Fruit fly (Drosophila melanogaster) whole organism, embryonic: Measurements from ENCODE around the gene CG7080.

Experiments
- Adf1 ChIP-seq: fragments of 200-800 bp; sonication (Bioruptor generic); IDR thresholded peaks from 2 replicates; pipeline ENCODE4 v1.3.6; 2022; ENCODE audit warnings: missing biosample characterization, missing genetic modification characterization
- Asciz ChIP-seq: fragments of 200-800 bp; sonication (Bioruptor generic); optimal IDR thresholded peaks from 2 replicates; lab custom pipeline; 2017; ENCODE audit warnings: missing biosample characterization, mild to moderate bottlenecking, missing genetic modification characterization, missing genetic modification reagents
- Atf3 ChIP-seq: fragments of 200-800 bp; sonication (Bioruptor generic); optimal IDR thresholded peaks from 3 replicates; lab custom pipeline; 2016; ENCODE audit warnings: missing biosample characterization, missing genetic modification characterization
- CG10267 ChIP-seq: fragments of 200-800 bp; sonication (Bioruptor generic); optimal IDR thresholded peaks from 2 replicates; lab custom pipeline; 2018; ENCODE audit warnings: missing biosample characterization, mild to moderate bottlenecking, missing genetic modification characterization, moderate library complexity
- CG12744 ChIP-seq: fragments of 200-800 bp; sonication (Bioruptor generic); optimal IDR thresholded peaks from 2 replicates; lab custom pipeline; 2016; ENCODE audit warnings: missing biosample characterization, missing genetic modification characterization
- CG13296 ChIP-seq: fragments of 200-800 bp; sonication (Bioruptor generic); optimal IDR thresholded peaks from 3 replicates; lab custom pipeline; 2018; ENCODE audit warnings: missing biosample characterization, mild to moderate bottlenecking, missing genetic modification characterization
- CG13624 ChIP-seq: fragments of 200-800 bp; sonication (Bioruptor generic); optimal IDR thresholded peaks from 2 replicates; lab custom pipeline; 2016; ENCODE audit warnings: missing biosample characterization, missing genetic modification characterization
- CG15601 ChIP-seq: fragments of 200-800 bp; sonication (Bioruptor generic); optimal IDR thresholded peaks from 3 replicates; lab custom pipeline; 2019; ENCODE audit warnings: missing biosample characterization, mild to moderate bottlenecking, missing genetic modification characterization, moderate library complexity
- CG15696 ChIP-seq: fragments of 200-800 bp; sonication (Bioruptor generic); optimal IDR thresholded peaks from 2 replicates; lab custom pipeline; 2019; ENCODE audit warnings: missing biosample characterization, mild to moderate bottlenecking, missing genetic modification characterization, moderate library complexity
- CG1647 ChIP-seq: fragments of 200-800 bp; sonication (Bioruptor generic); optimal IDR thresholded peaks from 3 replicates; lab custom pipeline; 2016; ENCODE audit warnings: missing biosample characterization, missing genetic modification characterization
- CG16813 ChIP-seq: fragments of 200-800 bp; sonication (Bioruptor generic); IDR thresholded peaks from 3 replicates; pipeline ENCODE4 v1.3.6; 2022; ENCODE audit warnings: missing biosample characterization, missing genetic modification characterization; ENCODE audit not compliant: partially characterized antibody
- CG17612 ChIP-seq: fragments of 200-800 bp; sonication (Bioruptor generic); IDR thresholded peaks from 2 replicates; pipeline ENCODE4 v1.3.6; 2022; ENCODE audit warnings: missing biosample characterization, missing genetic modification characterization
- CG18011 ChIP-seq: fragments of 200-800 bp; sonication (Bioruptor generic); optimal IDR thresholded peaks from 2 replicates; lab custom pipeline; 2017; ENCODE audit warnings: missing biosample characterization, missing genetic modification characterization, mild to moderate bottlenecking, moderate library complexity, missing genotype
- CG2116 ChIP-seq: fragments of 200-800 bp; sonication (Bioruptor generic); optimal IDR thresholded peaks from 3 replicates; lab custom pipeline; 2018; ENCODE audit warnings: missing biosample characterization, mild to moderate bottlenecking, missing genetic modification characterization
- CG2199 ChIP-seq: fragments of 200-800 bp; sonication (Bioruptor generic); IDR thresholded peaks from 3 replicates; pipeline ENCODE4 v1.3.6; 2022; ENCODE audit warnings: missing biosample characterization, missing genetic modification characterization
- CG2712 ChIP-seq: fragments of 200-800 bp; optimal IDR thresholded peaks from 3 replicates; lab custom pipeline; 2019; ENCODE audit warnings: missing biosample characterization, mild to moderate bottlenecking, missing genetic modification characterization, moderate library complexity
- CG4328 ChIP-seq: fragments of 200-800 bp; sonication (Bioruptor generic); optimal IDR thresholded peaks from 3 replicates; lab custom pipeline; 2017; ENCODE audit warnings: missing biosample characterization, missing genetic modification reagents, missing genetic modification characterization
- CG4424 ChIP-seq: fragments of 200-800 bp; sonication (Bioruptor generic); optimal IDR thresholded peaks from 3 replicates; lab custom pipeline; 2016; ENCODE audit warnings: missing biosample characterization, missing genetic modification characterization
- CG6854 ChIP-seq: fragments of 200-800 bp; sonication (Bioruptor generic); optimal IDR thresholded peaks from 3 replicates; lab custom pipeline; 2017; ENCODE audit warnings: missing biosample characterization, mild to moderate bottlenecking, missing genetic modification characterization
- CG7556 ChIP-seq: fragments of 200-800 bp; sonication (Bioruptor generic); optimal IDR thresholded peaks from 2 replicates; lab custom pipeline; 2017; ENCODE audit warnings: missing biosample characterization, mild to moderate bottlenecking, missing genetic modification characterization
- CG8765 ChIP-seq: fragments of 200-800 bp; sonication (Bioruptor generic); IDR thresholded peaks from 2 replicates; pipeline ENCODE4 v1.3.6; 2022; ENCODE audit warnings: missing biosample characterization, missing genetic modification characterization
- CTCF ChIP-seq: fragments of 200-800 bp; sonication (Bioruptor generic); optimal IDR thresholded peaks from 2 replicates; lab custom pipeline; 2017; ENCODE audit warnings: missing biosample characterization, mild to moderate bottlenecking, missing genetic modification characterization, moderate library complexity
- Dad ChIP-seq: fragments of 200-800 bp; sonication (Bioruptor generic); optimal IDR thresholded peaks from 3 replicates; lab custom pipeline; 2016; ENCODE audit warnings: missing biosample characterization, missing genetic modification characterization
- Dip2 ChIP-seq: fragments of 200-800 bp; sonication (Bioruptor generic); IDR thresholded peaks from 2 replicates; pipeline ENCODE4 v1.3.6; 2022; ENCODE audit warnings: missing biosample characterization, missing genetic modification characterization
- Doc2 ChIP-seq: fragments of 200-800 bp; sonication (Bioruptor generic); IDR thresholded peaks from 2 replicates; pipeline ENCODE4 v1.3.6; 2022; ENCODE audit warnings: missing biosample characterization, missing genetic modification characterization
- E2f1 ChIP-seq: fragments of 200-800 bp; sonication (Bioruptor generic); IDR thresholded peaks from 2 replicates; pipeline ENCODE4 v1.3.6; 2022; ENCODE audit warnings: missing biosample characterization, missing genetic modification characterization
- Fer2 ChIP-seq: fragments of 200-800 bp; sonication (Bioruptor generic); optimal IDR thresholded peaks from 2 replicates; lab custom pipeline; 2018; ENCODE audit warnings: missing biosample characterization, mild to moderate bottlenecking, missing genetic modification characterization, moderate library complexity
- Fer3 ChIP-seq: fragments of 200-800 bp; sonication (Bioruptor generic); optimal IDR thresholded peaks from 2 replicates; lab custom pipeline; 2018; ENCODE audit warnings: missing biosample characterization, mild to moderate bottlenecking, missing genetic modification characterization, moderate library complexity
- Lim3 ChIP-seq: fragments of 200-800 bp; sonication (Bioruptor generic); IDR thresholded peaks from 2 replicates; pipeline ENCODE4 v1.3.6; 2022; ENCODE audit warnings: missing biosample characterization, missing genetic modification characterization
- Max ChIP-seq: fragments of 200-800 bp; sonication (Bioruptor generic); optimal IDR thresholded peaks from 2 replicates; lab custom pipeline; 2016; ENCODE audit warnings: missing biosample characterization, mild to moderate bottlenecking, missing genetic modification characterization
- Ptx1 ChIP-seq: fragments of 200-800 bp; sonication (Bioruptor generic); IDR thresholded peaks from 2 replicates; pipeline ENCODE4 v1.3.6; 2022; ENCODE audit warnings: missing biosample characterization, missing genetic modification characterization
- Sry-β ChIP-seq: fragments of 200-800 bp; sonication (Bioruptor generic); optimal IDR thresholded peaks from 2 replicates; lab custom pipeline; 2018; ENCODE audit warnings: missing biosample characterization, mild to moderate bottlenecking, missing genetic modification characterization, moderate library complexity
- Xbp1 ChIP-seq: fragments of 200-800 bp; sonication (Bioruptor generic); optimal IDR thresholded peaks from 3 replicates; lab custom pipeline; 2016; ENCODE audit warnings: missing biosample characterization, mild to moderate bottlenecking, missing genetic modification characterization
- ab ChIP-seq: fragments of 200-800 bp; sonication (Bioruptor generic); optimal IDR thresholded peaks from 2 replicates; lab custom pipeline; 2016; ENCODE audit warnings: missing biosample characterization, missing genetic modification characterization
- bcd ChIP-seq: fragments of 200-800 bp; sonication (Bioruptor generic); optimal IDR thresholded peaks from 2 replicates; lab custom pipeline; 2017; ENCODE audit warnings: missing biosample characterization, mild to moderate bottlenecking, missing genetic modification characterization
- chif ChIP-seq, 2 experiments: fragments of 200-800 bp; sonication (Bioruptor generic); optimal IDR thresholded peaks; 3 replicates each; lab custom pipeline; 2016; ENCODE audit warnings: missing biosample characterization in 2 of 2, missing genetic modification characterization in 2 of 2
- corto ChIP-seq: fragments of 200-800 bp; sonication (Bioruptor generic); optimal IDR thresholded peaks from 2 replicates; lab custom pipeline; 2016; ENCODE audit warnings: missing biosample characterization, mild to moderate bottlenecking, missing genetic modification characterization, moderate library complexity
- croc ChIP-seq: fragments of 200-800 bp; sonication (Bioruptor generic); conservative IDR thresholded peaks from 3 replicates; pipeline ENCODE4 v1.3.6; 2022; ENCODE audit warnings: missing biosample characterization, missing genetic modification characterization
- eve ChIP-seq, 2 experiments: fragments of >200 bp; optimal IDR thresholded peaks; 2 replicates each; lab custom pipeline; 2017; ENCODE audit warnings: missing biosample characterization in 2 of 2, missing genetic modification characterization in 2 of 2
- fd102C ChIP-seq: fragments of 200-800 bp; sonication (Bioruptor generic); optimal IDR thresholded peaks from 2 replicates; lab custom pipeline; 2018; ENCODE audit warnings: missing biosample characterization, mild to moderate bottlenecking, missing genetic modification characterization, moderate library complexity
- grau ChIP-seq: fragments of 200-800 bp; optimal IDR thresholded peaks from 3 replicates; lab custom pipeline; 2019; ENCODE audit warnings: missing biosample characterization, mild to moderate bottlenecking, missing genetic modification characterization, moderate library complexity
- her ChIP-seq: fragments of 200-800 bp; sonication (Bioruptor generic); optimal IDR thresholded peaks from 2 replicates; lab custom pipeline; 2016; ENCODE audit warnings: missing biosample characterization, missing genetic modification characterization
- lbe ChIP-seq: fragments of 200-800 bp; sonication (Bioruptor generic); optimal IDR thresholded peaks from 2 replicates; lab custom pipeline; 2016; ENCODE audit warnings: missing biosample characterization, mild to moderate bottlenecking, missing genetic modification characterization
- maf-S ChIP-seq: fragments of 200-800 bp; sonication (Bioruptor generic); optimal IDR thresholded peaks from 2 replicates; lab custom pipeline; 2016; ENCODE audit warnings: missing biosample characterization, missing genetic modification characterization
- repo ChIP-seq: fragments of 200-800 bp; sonication (Bioruptor generic); optimal IDR thresholded peaks from 2 replicates; lab custom pipeline; 2016; ENCODE audit warnings: missing biosample characterization, missing genetic modification characterization
- salm ChIP-seq: fragments of 200-800 bp; sonication (Bioruptor generic); optimal IDR thresholded peaks from 2 replicates; lab custom pipeline; 2018; ENCODE audit warnings: missing biosample characterization, mild to moderate bottlenecking, missing genetic modification characterization
- seq ChIP-seq: fragments of 200-800 bp; sonication (Bioruptor generic); IDR thresholded peaks from 2 replicates; pipeline ENCODE4 v1.3.6; 2022; ENCODE audit warnings: missing biosample characterization, missing genetic modification characterization
- shn ChIP-seq: fragments of 200-800 bp; sonication (Bioruptor generic); optimal IDR thresholded peaks from 3 replicates; lab custom pipeline; 2016; ENCODE audit warnings: missing biosample characterization, missing genetic modification characterization
- sima ChIP-seq: fragments of 200-800 bp; sonication (Bioruptor generic); optimal IDR thresholded peaks from 2 replicates; lab custom pipeline; 2016; ENCODE audit warnings: missing biosample characterization, missing genetic modification characterization
- sug ChIP-seq: fragments of 200-800 bp; optimal IDR thresholded peaks from 2 replicates; lab custom pipeline; 2019; ENCODE audit warnings: missing biosample characterization, mild to moderate bottlenecking, missing genetic modification characterization, moderate library complexity
- twi ChIP-seq: fragments of 200-800 bp; optimal IDR thresholded peaks from 2 replicates; lab custom pipeline; 2019; ENCODE audit warnings: missing biosample characterization, mild to moderate bottlenecking, missing genetic modification characterization, moderate library complexity
- unpg ChIP-seq: fragments of 200-800 bp; sonication (Bioruptor generic); optimal IDR thresholded peaks from 3 replicates; lab custom pipeline; 2018; ENCODE audit warnings: missing biosample characterization, mild to moderate bottlenecking, missing genetic modification characterization, moderate library complexity

Gene CG7080

DNA sequence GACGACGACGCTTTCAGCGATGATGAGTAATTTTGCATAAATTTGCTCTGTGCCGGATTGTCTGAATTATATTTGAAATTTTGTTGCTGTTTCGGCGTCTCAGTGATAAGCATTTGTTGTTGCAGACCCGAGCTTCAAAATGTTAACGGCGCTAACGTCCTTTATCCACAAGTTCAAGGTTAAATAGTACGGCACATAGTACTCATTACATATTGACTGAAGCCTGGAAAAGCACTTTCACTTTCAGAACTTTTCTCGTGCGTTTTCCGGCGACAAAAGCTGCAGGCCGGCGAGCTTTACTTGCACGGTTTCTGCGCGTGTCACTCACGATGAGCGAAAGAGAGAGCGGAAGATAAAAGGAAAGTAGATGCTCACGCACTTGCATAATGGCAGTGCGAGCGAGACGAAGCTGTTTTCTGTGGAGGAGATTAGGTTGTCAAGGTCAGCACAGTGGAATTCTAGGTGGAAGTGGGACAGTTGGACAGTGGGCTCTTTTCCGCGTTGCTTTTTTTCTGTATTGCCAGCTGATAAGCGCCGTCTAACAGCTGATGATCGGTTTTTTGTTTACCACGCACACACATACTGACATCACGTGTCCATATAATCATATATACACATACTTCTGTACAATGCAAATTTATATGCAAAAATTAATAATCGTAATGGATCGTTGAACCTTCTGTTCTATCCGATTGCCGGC lies 39.1 kb downstream of the CG7080 start (continued):
- no peak for TF ChIP-seq Atf3 (GFP tag; lab: Kevin White, UChicago)
- TF ChIP-seq Xbp1: no peak
- TF ChIP-seq maf-S (GFP tag; lab: Kevin White, UChicago): no peak
- no peak for TF ChIP-seq salm (tag; lab: Kevin White, UChicago)
- no peak for TF ChIP-seq CG18011 (GFP tag; lab: Kevin White, UChicago)
- TF ChIP-seq Fer2: no peak
- no peak for TF ChIP-seq Sry-β
- TF ChIP-seq CG13296 (GFP tag; lab: Kevin White, UChicago): no peak
- no peak for TF ChIP-seq Asciz
- TF ChIP-seq shn (GFP tag; lab: Kevin White, UChicago): no peak
- TF ChIP-seq Max: no peak
- no peak for TF ChIP-seq unpg
- TF ChIP-seq CG17612 (GFP tag; lab: Robert Waterston, UW): no peak
- TF ChIP-seq CG6854: no peak
- no peak for TF ChIP-seq CG15601 (tag; lab: Kevin White, UChicago)
- no peak for TF ChIP-seq CG1647
- TF ChIP-seq CTCF (GFP tag; lab: Kevin White, UChicago): no peak
- TF ChIP-seq Fer3: no peak
- no peak for TF ChIP-seq lbe (GFP tag; lab: Kevin White, UChicago)
- no peak for TF ChIP-seq fd102C (GFP tag; lab: Kevin White, UChicago)
- no peak for TF ChIP-seq chif (GFP tag; optimal IDR thresholded peaks at IDR 0.05; lab: Kevin White, UChicago)
- TF ChIP-seq her: peak; percentile 17
- no peak for TF ChIP-seq grau (tag; lab: Kevin White, UChicago)
- no peak for TF ChIP-seq sima
- TF ChIP-seq CG16813 (GFP tag; lab: Robert Waterston, UW): no peak
- no peak for TF ChIP-seq repo (GFP tag; lab: Kevin White, UChicago)
- TF ChIP-seq E2f1 (GFP tag; lab: Robert Waterston, UW): no peak
- no peak for TF ChIP-seq twi
- TF ChIP-seq eve (GFP tag; optimal IDR thresholded peaks at IDR 0.05; lab: Kevin White, UChicago): no peak
- TF ChIP-seq seq (GFP tag; lab: Robert Waterston, UW): no peak
- TF ChIP-seq CG8765 (GFP tag; lab: Robert Waterston, UW): no peak
- TF ChIP-seq Dad (GFP tag; lab: Kevin White, UChicago): no peak
- no peak for TF ChIP-seq Dip2 (GFP tag; lab: Robert Waterston, UW)
- no peak for TF ChIP-seq Adf1
- no peak for TF ChIP-seq CG2712 (tag; lab: Kevin White, UChicago)
- no peak for TF ChIP-seq corto
- no peak for TF ChIP-seq ab
- TF ChIP-seq CG10267 (tag; lab: Kevin White, UChicago): no peak
- no peak for TF ChIP-seq Lim3 (GFP tag; lab: Robert Waterston, UW)
- TF ChIP-seq CG2116: no peak
- TF ChIP-seq CG7556 (GFP tag; lab: Kevin White, UChicago): no peak
- no peak for TF ChIP-seq croc
- TF ChIP-seq bcd: no peak
- no peak for TF ChIP-seq CG15696
- TF ChIP-seq CG13624 (GFP tag; lab: Kevin White, UChicago): no peak
- no peak for TF ChIP-seq CG2199
- no peak for TF ChIP-seq CG4424
- TF ChIP-seq Doc2 (GFP tag; lab: Robert Waterston, UW): 0 out of 2 replicates have a peak, but pooled peaks have one; percentile 3
- no peak for TF ChIP-seq CG4328 (GFP tag; lab: Kevin White, UChicago)
- TF ChIP-seq CG12744: no peak
- TF ChIP-seq Ptx1: peak; percentile 5; the same call in 1 of the 2 replicates
- TF ChIP-seq sug (tag; lab: Kevin White, UChicago): no peak
